Fruit fly (Drosophila melanogaster): ENCODE data around the gene ex.

Gene ex

dm6 chr2L:440638-441454, 9.8 kb downstream of the ex start:
- TF ChIP-seq CG32767 (GFP tag; IDR thresholded peaks at IDR 0.05) = no peak
- TF ChIP-seq Doc2 (GFP tag; IDR thresholded peaks at IDR 0.05) = no peak
- peak; percentile 24; the same call in 1 of the 2 replicates for TF ChIP-seq ranshi (GFP tag; IDR thresholded peaks at IDR 0.05)
- TF ChIP-seq CG2875 (GFP tag; optimal IDR thresholded peaks at IDR 0.05) = peak; percentile 44
- no peak for TF ChIP-seq dati (GFP tag; IDR thresholded peaks at IDR 0.05)
- TF ChIP-seq ap (GFP tag; IDR thresholded peaks at IDR 0.05) = no peak
- TF ChIP-seq Sox100B (GFP tag; optimal IDR thresholded peaks at IDR 0.05) = peak; percentile 52
- no peak for TF ChIP-seq fd64A (GFP tag; optimal IDR thresholded peaks at IDR 0.05)
- peak; percentile 58 for TF ChIP-seq CG2202 (tag; optimal IDR thresholded peaks at IDR 0.05)
- TF ChIP-seq CG5245 (GFP tag; optimal IDR thresholded peaks at IDR 0.05) = peak; percentile 3
- TF ChIP-seq D19B (GFP tag; optimal IDR thresholded peaks at IDR 0.05) = peak; percentile 63
- TF ChIP-seq cad (GFP tag; optimal IDR thresholded peaks at IDR 0.05) = no peak
- peak; percentile 56 for TF ChIP-seq fd96Cb (tag; optimal IDR thresholded peaks at IDR 0.05)
- no peak for TF ChIP-seq CG10366 (GFP tag; IDR thresholded peaks at IDR 0.05)
- TF ChIP-seq Fer2 (tag; optimal IDR thresholded peaks at IDR 0.05) = no peak
- TF ChIP-seq Hr39 (optimal IDR thresholded peaks at IDR 0.05) = no peak
- TF ChIP-seq CG1529 (GFP tag; optimal IDR thresholded peaks at IDR 0.05) = peak; percentile 43
- TF ChIP-seq stwl (tag; optimal IDR thresholded peaks at IDR 0.05) = peak; percentile 21
- no peak for TF ChIP-seq ham (GFP tag; IDR thresholded peaks at IDR 0.05)
- no peak for TF ChIP-seq ewg (GFP tag; optimal IDR thresholded peaks at IDR 0.05)
- TF ChIP-seq CG5180 (GFP tag; optimal IDR thresholded peaks at IDR 0.05) = no peak
- TF ChIP-seq ara (GFP tag; IDR thresholded peaks at IDR 0.05) = peak; percentile 50; the same call in 1 of the 2 replicates
- peak; percentile 72 for TF ChIP-seq sqz (GFP tag; optimal IDR thresholded peaks at IDR 0.05)
- TF ChIP-seq Adf1 (GFP tag; IDR thresholded peaks at IDR 0.05) = no peak
- TF ChIP-seq CG7745 (tag; optimal IDR thresholded peaks at IDR 0.05) = no peak
- peak; percentile 49 for TF ChIP-seq Spps (tag; optimal IDR thresholded peaks at IDR 0.05)
- TF ChIP-seq Asciz (GFP tag; optimal IDR thresholded peaks at IDR 0.05) = no peak
- TF ChIP-seq Stat92E (GFP tag; optimal IDR thresholded peaks at IDR 0.05) = peak in 1 of 3 experiments; percentile 17
- no peak for TF ChIP-seq CG2199 (GFP tag; IDR thresholded peaks at IDR 0.05)
- no peak for TF ChIP-seq CG13624 (GFP tag; optimal IDR thresholded peaks at IDR 0.05)
- TF ChIP-seq pros (GFP tag; optimal IDR thresholded peaks at IDR 0.05) = peak; percentile 76
- no peak for TF ChIP-seq maf-S (GFP tag; optimal IDR thresholded peaks at IDR 0.05)
- TF ChIP-seq Six4 (GFP tag; optimal IDR thresholded peaks at IDR 0.05) = peak; percentile 32
- TF ChIP-seq CkIIα-i1 (GFP tag; IDR thresholded peaks at IDR 0.05) = no peak
- TF ChIP-seq CG9876 (GFP tag; optimal IDR thresholded peaks at IDR 0.05) = no peak
- no peak for TF ChIP-seq Aef1 (GFP tag; IDR thresholded peaks at IDR 0.05)
- peak; percentile 3 for TF ChIP-seq CG17359 (tag; optimal IDR thresholded peaks at IDR 0.05)
- no peak for TF ChIP-seq ssp (GFP tag; IDR thresholded peaks at IDR 0.05)
- peak; percentile 84 for TF ChIP-seq CG17829 (tag; optimal IDR thresholded peaks at IDR 0.05)
- TF ChIP-seq vnd (GFP tag; IDR thresholded peaks at IDR 0.05; ENCODE audit: partially characterized antibody) = no peak
- TF ChIP-seq zfh2 (GFP tag; optimal IDR thresholded peaks at IDR 0.05) = no peak
- TF ChIP-seq CG3407 (GFP tag; optimal IDR thresholded peaks at IDR 0.05) = peak; percentile 23
- peak; percentile 12 for TF ChIP-seq Sox102F (GFP tag; optimal IDR thresholded peaks at IDR 0.05)
- TF ChIP-seq chinmo (GFP tag; IDR thresholded peaks at IDR 0.05; ENCODE audit: partially characterized antibody) = no peak
- no peak for TF ChIP-seq CG4360 (GFP tag; IDR thresholded peaks at IDR 0.05)
- TF ChIP-seq CG4820 (GFP tag; optimal IDR thresholded peaks at IDR 0.05) = peak; percentile 1
- peak; percentile 54 for TF ChIP-seq row (GFP tag; IDR thresholded peaks at IDR 0.05)
- TF ChIP-seq zfh1 (GFP tag; IDR thresholded peaks at IDR 0.05) = peak; percentile 59; the same call in 2 of the 3 replicates
- no peak for TF ChIP-seq CG31365 (tag; optimal IDR thresholded peaks at IDR 0.05)
- TF ChIP-seq dan (GFP tag; IDR thresholded peaks at IDR 0.05) = no peak; the same call in 1 of the 2 replicates
